Worm (Caenorhabditis elegans): Measurements from ENCODE around the gene amt-3.

The amt-3 gene

DNA sequence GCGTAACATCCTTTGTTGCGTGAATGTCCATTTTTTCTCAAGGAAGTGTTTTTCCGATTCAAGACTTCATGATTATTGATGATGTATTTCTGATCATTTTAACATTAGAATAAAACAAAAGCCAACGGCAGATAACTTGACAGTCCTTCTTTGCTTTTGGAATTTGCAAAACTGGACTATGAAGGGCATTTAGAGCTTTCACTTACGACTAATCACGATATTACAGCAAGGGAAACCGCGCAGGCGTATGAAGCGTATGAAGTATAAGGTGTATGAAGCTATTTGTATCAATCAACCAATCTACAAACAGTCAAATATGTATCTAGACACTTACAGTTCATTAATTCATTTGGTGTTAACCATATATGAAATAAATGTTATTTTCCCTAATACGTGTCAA lies 8.8 kb upstream of the amt-3 start:
- TF ChIP-seq F13C5.2 (tag; optimal IDR thresholded peaks at IDR 0.05), result no peak
- TF ChIP-seq ceh-36 (tag; optimal IDR thresholded peaks at IDR 0.05), result no peak
- no peak for TF ChIP-seq tbx-37 (GFP tag; conservative IDR thresholded peaks at IDR 0.05)
- TF ChIP-seq hnd-1 (tag; optimal IDR thresholded peaks at IDR 0.05), result no peak
- TF ChIP-seq ceh-13 (GFP tag; optimal IDR thresholded peaks at IDR 0.05), result no peak
- TF ChIP-seq aly-1 (tag; optimal IDR thresholded peaks at IDR 0.05), result no peak
- TF ChIP-seq ets-7 (tag; optimal IDR thresholded peaks at IDR 0.05), result no peak
- no peak for TF ChIP-seq sea-1 (GFP tag; conservative IDR thresholded peaks at IDR 0.05)
- no peak for TF ChIP-seq pes-1 (GFP tag; IDR thresholded peaks at IDR 0.05)
- no peak for TF ChIP-seq hmg-4 (GFP tag; optimal IDR thresholded peaks at IDR 0.05)
- no peak for TF ChIP-seq flt-1 (GFP tag; IDR thresholded peaks at IDR 0.05)
- no peak for TF ChIP-seq scrt-1 (GFP tag; IDR thresholded peaks at IDR 0.05)
- no peak for TF ChIP-seq B0310.2 (tag; optimal IDR thresholded peaks at IDR 0.05)
- no peak for TF ChIP-seq ama-1 (optimal IDR thresholded peaks at IDR 0.05)
- no peak for TF ChIP-seq tra-4 (tag; optimal IDR thresholded peaks at IDR 0.05)
- no peak for TF ChIP-seq hmbx-1 (tag; optimal IDR thresholded peaks at IDR 0.05)
- TF ChIP-seq tbx-11 (GFP tag; IDR thresholded peaks at IDR 0.05), result no peak

DNA sequence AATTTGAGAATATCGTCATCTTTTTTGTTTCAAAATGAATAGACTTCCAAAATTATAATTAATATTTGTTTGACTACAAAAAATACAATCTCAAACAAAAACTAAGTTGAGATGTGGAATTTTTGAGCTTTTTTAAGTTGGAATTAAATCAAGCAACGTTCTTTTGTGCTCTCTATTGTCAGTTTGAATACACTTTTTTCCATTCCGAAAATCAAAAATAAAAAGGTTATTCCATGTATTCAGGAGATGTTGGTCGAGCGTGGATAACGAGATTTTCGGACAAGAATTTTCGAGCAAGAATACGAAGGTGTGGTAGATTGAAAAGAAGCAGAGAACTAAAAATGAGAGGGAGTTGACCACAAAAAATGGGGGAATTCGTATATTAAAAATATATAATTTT lies 1.2 kb upstream of the amt-3 start:
- TF ChIP-seq ama-1 (optimal IDR thresholded peaks at IDR 0.05), result no peak
- TF ChIP-seq tra-4 (tag; optimal IDR thresholded peaks at IDR 0.05), result no peak
- no peak for TF ChIP-seq aly-1 (tag; optimal IDR thresholded peaks at IDR 0.05)
- no peak for TF ChIP-seq ets-7 (tag; optimal IDR thresholded peaks at IDR 0.05)
- no peak for TF ChIP-seq tbx-37 (GFP tag; conservative IDR thresholded peaks at IDR 0.05)
- TF ChIP-seq flt-1 (GFP tag; IDR thresholded peaks at IDR 0.05), result no peak
- no peak for TF ChIP-seq B0310.2 (tag; optimal IDR thresholded peaks at IDR 0.05)
- no peak for TF ChIP-seq hnd-1 (tag; optimal IDR thresholded peaks at IDR 0.05)
- no peak for TF ChIP-seq hmbx-1 (tag; optimal IDR thresholded peaks at IDR 0.05)
- no peak for TF ChIP-seq scrt-1 (GFP tag; IDR thresholded peaks at IDR 0.05)
- TF ChIP-seq ceh-36 (tag; optimal IDR thresholded peaks at IDR 0.05), result no peak
- no peak for TF ChIP-seq hmg-4 (GFP tag; optimal IDR thresholded peaks at IDR 0.05)
- TF ChIP-seq F13C5.2 (tag; optimal IDR thresholded peaks at IDR 0.05), result no peak
- TF ChIP-seq tbx-11 (GFP tag; IDR thresholded peaks at IDR 0.05), result no peak
- no peak for TF ChIP-seq ceh-13 (GFP tag; optimal IDR thresholded peaks at IDR 0.05)
- no peak for TF ChIP-seq pes-1 (GFP tag; IDR thresholded peaks at IDR 0.05)
- TF ChIP-seq sea-1 (GFP tag; conservative IDR thresholded peaks at IDR 0.05), result no peak

DNA sequence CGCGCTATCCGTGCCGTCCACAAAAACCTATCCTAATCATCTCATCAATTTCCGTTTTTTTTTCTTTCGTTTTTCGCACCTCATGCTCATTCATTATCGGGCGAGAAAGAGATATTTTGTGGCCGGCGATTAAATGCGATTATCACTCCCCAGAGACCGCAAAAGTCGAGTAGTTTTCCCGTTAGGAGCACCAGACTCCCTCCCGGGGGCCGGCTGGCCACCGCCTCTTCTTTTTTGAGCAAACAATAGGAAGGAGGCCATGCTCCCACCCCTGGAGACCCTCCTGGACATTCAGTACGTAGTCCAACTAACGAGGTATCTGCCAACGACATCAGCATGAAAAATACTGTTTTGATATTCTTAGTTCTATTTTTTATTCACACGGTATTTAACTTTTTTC lies 8.5 kb downstream of the amt-3 start, which contains the start of gene M195.2:
TSS of gene M195.2 (plus strand) at position 301 of the 400 bp plus-strand sequence.
- no peak for TF ChIP-seq tra-4 (tag; optimal IDR thresholded peaks at IDR 0.05)
- TF ChIP-seq tbx-37 (GFP tag; conservative IDR thresholded peaks at IDR 0.05), result no peak
- no peak for TF ChIP-seq ets-7 (tag; optimal IDR thresholded peaks at IDR 0.05)
- no peak for TF ChIP-seq aly-1 (tag; optimal IDR thresholded peaks at IDR 0.05)

DNA sequence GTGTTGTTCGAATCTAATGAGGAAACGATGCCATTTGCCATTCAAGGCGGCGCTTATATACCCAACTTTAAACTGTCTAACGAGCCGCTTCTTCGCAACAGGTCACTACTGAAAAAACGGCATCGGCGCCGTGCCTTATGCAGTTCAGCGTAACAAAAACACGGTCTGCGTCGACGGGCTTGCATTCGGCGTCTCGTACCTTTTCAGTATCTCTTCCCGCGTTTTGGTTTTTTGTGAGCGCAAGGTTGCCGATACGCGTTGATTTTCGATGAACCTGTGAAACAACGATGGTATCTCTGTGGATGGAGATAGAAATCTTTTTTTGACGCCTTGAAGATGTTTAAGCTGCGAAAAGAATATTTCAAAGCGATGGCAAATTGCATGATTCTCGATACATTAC lies 9.6 kb downstream of the amt-3 start, which contains the start of gene col-77:
TSS of gene col-77 (minus strand) at position 32 of the 400 bp plus-strand sequence.
- TF ChIP-seq B0310.2 (tag; optimal IDR thresholded peaks at IDR 0.05) (no peak), flt-1 (GFP tag; IDR thresholded peaks at IDR 0.05) (no peak), hmg-4 (GFP tag; optimal IDR thresholded peaks at IDR 0.05) (no peak), pes-1 (GFP tag; IDR thresholded peaks at IDR 0.05) (no peak), sea-1 (GFP tag; conservative IDR thresholded peaks at IDR 0.05) (no peak), hmbx-1 (tag; optimal IDR thresholded peaks at IDR 0.05) (no peak), ets-7 (tag; optimal IDR thresholded peaks at IDR 0.05) (no peak), ceh-13 (GFP tag; optimal IDR thresholded peaks at IDR 0.05) (no peak), aly-1 (tag; optimal IDR thresholded peaks at IDR 0.05) (no peak), ama-1 (optimal IDR thresholded peaks at IDR 0.05) (no peak), tbx-37 (GFP tag; conservative IDR thresholded peaks at IDR 0.05) (no peak), scrt-1 (GFP tag; IDR thresholded peaks at IDR 0.05) (no peak), F13C5.2 (tag; optimal IDR thresholded peaks at IDR 0.05) (no peak), tra-4 (tag; optimal IDR thresholded peaks at IDR 0.05) (no peak), ceh-36 (tag; optimal IDR thresholded peaks at IDR 0.05) (no peak), tbx-11 (GFP tag; IDR thresholded peaks at IDR 0.05) (no peak), hnd-1 (tag; optimal IDR thresholded peaks at IDR 0.05) (no peak)

DNA sequence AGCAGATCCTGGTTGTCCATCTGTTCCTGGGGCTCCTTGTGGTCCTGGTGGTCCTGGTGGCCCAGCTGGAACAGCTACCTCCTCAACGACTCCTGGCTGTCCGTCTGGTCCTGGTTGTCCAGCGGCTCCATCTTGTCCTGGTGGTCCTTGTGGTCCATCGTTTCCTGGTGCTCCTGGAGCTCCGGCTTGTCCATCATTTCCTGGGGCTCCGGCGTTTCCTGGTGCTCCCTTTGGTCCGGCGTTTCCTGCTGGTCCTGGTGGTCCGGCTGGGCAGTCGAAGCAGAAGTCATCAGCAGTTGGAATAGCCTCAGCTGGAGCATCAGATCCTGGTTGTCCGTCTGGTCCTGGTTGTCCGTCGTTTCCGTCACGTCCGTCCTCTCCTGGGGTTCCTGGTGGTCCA lies 10.5 kb downstream of the amt-3 start:
- no peak for TF ChIP-seq B0310.2 (tag; optimal IDR thresholded peaks at IDR 0.05)
- TF ChIP-seq ceh-13 (GFP tag; optimal IDR thresholded peaks at IDR 0.05), result no peak
- TF ChIP-seq hmg-4 (GFP tag; optimal IDR thresholded peaks at IDR 0.05), result peak; percentile 14
- no peak for TF ChIP-seq scrt-1 (GFP tag; IDR thresholded peaks at IDR 0.05)
- no peak for TF ChIP-seq flt-1 (GFP tag; IDR thresholded peaks at IDR 0.05)

DNA sequence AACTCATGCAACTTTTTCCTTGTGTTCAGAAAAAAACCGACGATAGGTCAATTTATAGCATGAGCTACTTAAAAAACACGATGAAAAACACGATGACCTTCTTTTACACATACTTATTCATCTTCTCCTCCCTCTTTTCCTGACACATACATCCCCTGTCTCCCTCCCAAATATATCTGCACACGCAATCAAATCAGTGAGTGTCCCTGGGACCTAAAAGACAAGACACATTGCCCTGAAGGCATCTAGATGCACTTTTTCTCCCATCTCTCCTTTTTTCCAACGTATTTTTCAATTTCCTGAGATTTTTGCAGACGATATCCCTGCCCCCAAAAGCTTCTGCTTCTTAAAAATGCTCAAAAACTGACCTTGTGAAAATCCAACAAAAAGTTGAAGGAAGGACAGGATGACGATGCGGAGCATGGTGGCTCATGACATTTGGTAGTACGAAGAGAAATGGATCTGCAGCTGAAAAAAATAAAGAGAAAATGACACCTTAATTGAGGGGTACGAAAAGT lies 14.7 kb downstream of the amt-3 start, which contains the start of gene C26D10.6:
TSS of gene C26D10.6 (minus strand) at position 468 of the 518 bp plus-strand sequence.
- no peak for TF ChIP-seq ceh-13 (GFP tag; optimal IDR thresholded peaks at IDR 0.05)
- no peak for TF ChIP-seq sea-1 (GFP tag; conservative IDR thresholded peaks at IDR 0.05)
- TF ChIP-seq ets-7 (tag; optimal IDR thresholded peaks at IDR 0.05), result no peak
- no peak for TF ChIP-seq hnd-1 (tag; optimal IDR thresholded peaks at IDR 0.05)
- TF ChIP-seq ama-1 (optimal IDR thresholded peaks at IDR 0.05), result no peak
- no peak for TF ChIP-seq F13C5.2 (tag; optimal IDR thresholded peaks at IDR 0.05)
- TF ChIP-seq scrt-1 (GFP tag; IDR thresholded peaks at IDR 0.05), result no peak
- no peak for TF ChIP-seq hmbx-1 (tag; optimal IDR thresholded peaks at IDR 0.05)
- no peak for TF ChIP-seq ceh-36 (tag; optimal IDR thresholded peaks at IDR 0.05)
- no peak for TF ChIP-seq tbx-11 (GFP tag; IDR thresholded peaks at IDR 0.05)
- TF ChIP-seq pes-1 (GFP tag; IDR thresholded peaks at IDR 0.05), result no peak
- no peak for TF ChIP-seq B0310.2 (tag; optimal IDR thresholded peaks at IDR 0.05)
- no peak for TF ChIP-seq tbx-37 (GFP tag; conservative IDR thresholded peaks at IDR 0.05)

DNA sequence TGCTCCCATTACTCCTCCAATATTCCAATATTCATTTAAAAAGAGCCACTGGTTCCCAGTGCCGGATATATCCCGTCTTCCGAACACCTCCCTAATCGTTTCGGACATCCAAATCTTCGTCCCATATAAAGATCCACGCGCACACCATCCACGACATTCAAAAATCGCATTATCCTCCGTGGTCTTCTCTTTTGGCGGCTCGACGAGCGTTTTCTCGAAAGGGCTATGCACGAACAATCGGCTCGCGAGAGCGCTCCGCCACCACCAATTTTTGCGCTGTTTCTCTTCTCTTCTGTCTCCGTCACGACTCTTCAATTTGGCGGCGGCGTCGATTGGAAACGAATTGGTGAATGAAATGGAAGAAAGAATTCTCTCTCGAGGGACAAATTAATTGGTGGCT lies 15.7 kb downstream of the amt-3 start:
- TF ChIP-seq ceh-36 (tag; optimal IDR thresholded peaks at IDR 0.05) (no peak), tra-4 (tag; optimal IDR thresholded peaks at IDR 0.05) (no peak), tbx-11 (GFP tag; IDR thresholded peaks at IDR 0.05) (no peak), ama-1 (optimal IDR thresholded peaks at IDR 0.05) (no peak), hmbx-1 (tag; optimal IDR thresholded peaks at IDR 0.05) (no peak), sea-1 (GFP tag; conservative IDR thresholded peaks at IDR 0.05) (no peak), scrt-1 (GFP tag; IDR thresholded peaks at IDR 0.05) (no peak), F13C5.2 (tag; optimal IDR thresholded peaks at IDR 0.05) (no peak), tbx-37 (GFP tag; conservative IDR thresholded peaks at IDR 0.05) (no peak), hnd-1 (tag; optimal IDR thresholded peaks at IDR 0.05) (no peak), ets-7 (tag; optimal IDR thresholded peaks at IDR 0.05) (no peak), ceh-13 (GFP tag; optimal IDR thresholded peaks at IDR 0.05) (no peak), B0310.2 (tag; optimal IDR thresholded peaks at IDR 0.05) (no peak), flt-1 (GFP tag; IDR thresholded peaks at IDR 0.05) (no peak), aly-1 (tag; optimal IDR thresholded peaks at IDR 0.05) (no peak), hmg-4 (GFP tag; optimal IDR thresholded peaks at IDR 0.05) (no peak), pes-1 (GFP tag; IDR thresholded peaks at IDR 0.05) (no peak)

All from whole organism, early embryonic.